Worm (Caenorhabditis elegans) whole organism, young adult: ENCODE results near the gene F53E4.1.
"Not testable (repeated sequence)": the region's sequence is repeated elsewhere in the genome, so short reads cannot be mapped to it uniquely, and the experiment has no call there.

ENCODE experiments used
- B0035.1 ChIP-seq: sonication (generic microtip); optimal IDR thresholded peaks from 2 replicates; lab custom pipeline; 2016; ENCODE audit warnings: missing genetic modification characterization, mild to moderate bottlenecking, missing compliant biosample characterization, missing genotype, missing genetic modification reagents
- C06A6.2 ChIP-seq: fragments of 200-800 bp; sonication (Bioruptor generic); conservative IDR thresholded peaks from 2 replicates; pipeline ENCODE4 v1.3.6; 2022; ENCODE audit warnings: missing genetic modification characterization, missing compliant biosample characterization
- F37B4.10 ChIP-seq: fragments of 200-800 bp; sonication (Bioruptor generic); IDR thresholded peaks from 2 replicates; pipeline ENCODE4 v1.3.6; 2022; ENCODE audit warnings: missing genetic modification characterization, missing compliant biosample characterization
- F55B11.4 ChIP-seq: sonication (generic microtip); optimal IDR thresholded peaks from 2 replicates; lab custom pipeline; 2016; ENCODE audit warnings: missing compliant biosample characterization, missing genetic modification characterization, borderline replicate concordance; ENCODE audit not compliant: insufficient read depth
- Y53F4B.3 ChIP-seq: fragments of 200-800 bp; sonication (Bioruptor generic); IDR thresholded peaks from 2 replicates; pipeline ENCODE4 v1.3.6; 2022; ENCODE audit warnings: missing genetic modification reagents, missing genetic modification characterization, missing compliant biosample characterization
- ZK185.1 ChIP-seq: sonication (generic microtip); optimal IDR thresholded peaks from 2 replicates; lab custom pipeline; 2016; ENCODE audit warnings: mild to moderate bottlenecking, missing genetic modification characterization, missing compliant biosample characterization; ENCODE audit not compliant: poor library complexity, severe bottlenecking
- aptf-2 ChIP-seq: fragments of 200-800 bp; sonication (Bioruptor generic); conservative IDR thresholded peaks from 2 replicates; pipeline ENCODE4 v1.3.6; 2022; ENCODE audit warnings: missing genetic modification reagents, missing genetic modification characterization, missing compliant biosample characterization
- athp-1 ChIP-seq: sonication (generic microtip); optimal IDR thresholded peaks from 2 replicates; lab custom pipeline; 2017; ENCODE audit warnings: mild to moderate bottlenecking, missing genetic modification characterization, missing compliant biosample characterization
- attf-3 ChIP-seq: fragments of 200-800 bp; sonication (Bioruptor generic); conservative IDR thresholded peaks from 2 replicates; pipeline ENCODE4 v1.3.6; 2022; ENCODE audit warnings: missing genetic modification reagents, missing genetic modification characterization, missing compliant biosample characterization
- attf-6 ChIP-seq: fragments of 200-800 bp; sonication (Bioruptor generic); IDR thresholded peaks from 2 replicates; pipeline ENCODE4 v1.3.6; 2022; ENCODE audit warnings: missing genetic modification reagents, missing genetic modification characterization, missing compliant biosample characterization
- cebp-1 ChIP-seq, 2 experiments: fragments of 200-800 bp in 1 of 2; sonication (Bioruptor generic) in 1 of 2; sonication (generic microtip) in 1 of 2; IDR thresholded peaks in 1 of 2; optimal IDR thresholded peaks in 1 of 2; 2 replicates each; pipeline versions ENCODE4 v1.3.6 to Lab custom; 2017 to 2022; ENCODE audit warnings: missing compliant biosample characterization in 2 of 2, missing genetic modification characterization in 2 of 2, mild to moderate bottlenecking in 1 of 2, missing genetic modification reagents in 1 of 2, moderate library complexity in 1 of 2
- ceh-91 ChIP-seq: fragments of 200-800 bp; sonication (Bioruptor generic); IDR thresholded peaks from 2 replicates; pipeline ENCODE4 v1.3.6; 2022; ENCODE audit warnings: missing genetic modification reagents, missing genetic modification characterization, missing compliant biosample characterization
- dpff-1 ChIP-seq: sonication (generic microtip); optimal IDR thresholded peaks from 2 replicates; lab custom pipeline; 2017; ENCODE audit warnings: mild to moderate bottlenecking, missing genetic modification characterization, missing compliant biosample characterization
- ekl-4 ChIP-seq: fragments of 200-800 bp; sonication (Bioruptor generic); IDR thresholded peaks from 2 replicates; pipeline ENCODE4 v1.3.6; 2022; ENCODE audit warnings: missing genetic modification reagents, missing genetic modification characterization, missing compliant biosample characterization
- let-526 ChIP-seq: fragments of 200-800 bp; sonication (Bioruptor generic); IDR thresholded peaks from 2 replicates; pipeline ENCODE4 v1.3.6; 2022; ENCODE audit warnings: missing genetic modification reagents, missing genetic modification characterization, missing compliant biosample characterization
- let-607 ChIP-seq, 2 experiments: fragments of 200-800 bp in 1 of 2; sonication (Bioruptor generic) in 1 of 2; sonication (generic microtip) in 1 of 2; optimal IDR thresholded peaks; 2 replicates each; lab custom pipeline; 2016 to 2018; ENCODE audit warnings: mild to moderate bottlenecking in 2 of 2, missing compliant biosample characterization in 2 of 2, missing genetic modification characterization in 2 of 2, moderate library complexity in 2 of 2, missing genotype in 1 of 2
- lin-35 ChIP-seq, 3 experiments: fragments of 150-350 bp in 2 of 3; sonication (generic microtip) in 1 of 3; optimal IDR thresholded peaks; 2 replicates each; lab custom pipeline; 2014 to 2018; ENCODE audit warnings: missing biosample characterization in 3 of 3, missing genetic modification characterization in 3 of 3, missing genetic modification reagents in 3 of 3
- lsy-27 ChIP-seq: sonication (generic microtip); optimal IDR thresholded peaks from 2 replicates; lab custom pipeline; 2017; ENCODE audit warnings: missing genetic modification characterization, mild to moderate bottlenecking, missing compliant biosample characterization, antibody characterized with exemption, missing genotype, borderline replicate concordance; ENCODE audit not compliant: insufficient read depth
- madf-8 ChIP-seq: fragments of 200-800 bp; sonication (Bioruptor generic); conservative IDR thresholded peaks from 2 replicates; pipeline ENCODE4 v1.3.6; 2022; ENCODE audit warnings: missing genetic modification reagents, missing genetic modification characterization, missing compliant biosample characterization
- mel-28 ChIP-seq: sonication (generic microtip); optimal IDR thresholded peaks from 2 replicates; lab custom pipeline; 2016; ENCODE audit warnings: borderline replicate concordance, mild to moderate bottlenecking, missing genetic modification characterization, missing compliant biosample characterization
- nfya-2 ChIP-seq: fragments of 200-800 bp; sonication (Bioruptor generic); IDR thresholded peaks from 2 replicates; pipeline ENCODE4 v1.3.6; 2022; ENCODE audit warnings: missing genetic modification reagents, missing genetic modification characterization, missing compliant biosample characterization
- nhr-179 ChIP-seq: sonication (generic microtip); optimal IDR thresholded peaks from 2 replicates; lab custom pipeline; 2016; ENCODE audit warnings: mild to moderate bottlenecking, missing genetic modification characterization, missing compliant biosample characterization
- pbrm-1 ChIP-seq: fragments of 200-800 bp; sonication (Bioruptor generic); IDR thresholded peaks from 2 replicates; pipeline ENCODE4 v1.3.6; 2022; ENCODE audit warnings: missing genetic modification reagents, missing genetic modification characterization, missing compliant biosample characterization
- rpc-1 ChIP-seq, 2 experiments: fragments of 150-350 bp in 1 of 2; sonication (generic microtip) in 1 of 2; optimal IDR thresholded peaks; 2 replicates each; lab custom pipeline; 2014 to 2018; ENCODE audit warnings: missing biosample characterization in 1 of 2, missing genetic modification characterization in 1 of 2, missing genetic modification reagents in 1 of 2, missing genotype in 1 of 2
- sdz-38 ChIP-seq: sonication (generic microtip); optimal IDR thresholded peaks from 2 replicates; lab custom pipeline; 2016; ENCODE audit warnings: missing genotype, missing genetic modification characterization, missing compliant biosample characterization
- snpc-4 ChIP-seq, 5 experiments: fragments of 150-350 bp in 1 of 5; sonication (generic microtip) in 4 of 5; optimal IDR thresholded peaks; 2 replicates each; lab custom pipeline; 2014 to 2018; ENCODE audit warnings: missing genetic modification characterization in 5 of 5, missing biosample characterization in 3 of 5, antibody characterized with exemption in 2 of 5, mild to moderate bottlenecking in 2 of 5, missing compliant biosample characterization in 2 of 5, missing genotype in 2 of 5, moderate library complexity in 2 of 5, missing genetic modification reagents in 1 of 5
- tbp1 ChIP-seq: fragments of 200-800 bp; sonication (Bioruptor generic); optimal IDR thresholded peaks from 2 replicates; lab custom pipeline; 2018; ENCODE audit warnings: mild to moderate bottlenecking, missing genetic modification characterization, missing compliant biosample characterization
- tbx-9 ChIP-seq: sonication (generic microtip); optimal IDR thresholded peaks from 2 replicates; lab custom pipeline; 2016; ENCODE audit warnings: borderline replicate concordance, missing genetic modification characterization, inconsistent platforms, missing compliant biosample characterization
- unc-130 ChIP-seq: sonication (generic microtip); optimal IDR thresholded peaks from 2 replicates; lab custom pipeline; 2016; ENCODE audit warnings: missing genetic modification reagents, missing genetic modification characterization, missing compliant biosample characterization
- ztf-22 ChIP-seq: fragments of 200-800 bp; sonication (Bioruptor generic); optimal IDR thresholded peaks from 2 replicates; lab custom pipeline; 2018; ENCODE audit warnings: mild to moderate bottlenecking, missing genetic modification characterization, moderate library complexity, missing compliant biosample characterization

F53E4.1 gene

DNA sequence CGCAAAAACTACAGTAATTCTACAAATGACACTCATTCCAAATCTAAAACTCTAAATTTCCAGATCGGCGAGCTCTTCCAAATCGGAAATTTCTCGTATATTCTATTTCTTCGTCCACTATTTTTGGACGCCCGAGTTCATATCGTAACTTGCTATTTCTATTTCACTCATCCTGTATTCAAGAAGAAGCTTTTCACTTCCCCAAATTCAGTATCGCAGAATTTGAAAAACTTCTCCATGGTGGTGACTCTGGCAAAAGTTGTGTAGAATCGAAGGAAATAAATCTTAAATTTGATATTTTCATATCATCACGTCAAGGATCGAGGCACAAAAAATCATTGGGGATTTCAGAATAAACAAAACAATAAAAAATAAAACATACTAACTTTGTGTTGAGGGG is 16.0 kb downstream of the F53E4.1 start:
- TF ChIP-seq B0035.1 (tag; lab: Kevin White, UChicago) (no peak), nhr-179 (tag; lab: Kevin White, UChicago) (no peak), C06A6.2 (no peak), ekl-4 (GFP tag; lab: Robert Waterston, UW) (peak; percentile 49; the same call in 1 of the 2 replicates), attf-6 (GFP tag; lab: Robert Waterston, UW) (0 out of 2 replicates have a peak, but pooled peaks have one; percentile 15), cebp-1 (GFP tag; IDR thresholded peaks at IDR 0.05; lab: Robert Waterston, UW) (no peak), cebp-1 (tag; optimal IDR thresholded peaks at IDR 0.05; lab: Kevin White, UChicago) (peak; percentile 42), attf-3 (GFP tag; lab: Robert Waterston, UW) (0 out of 2 replicates have a peak, but pooled peaks have one; percentile 27)
- TF ChIP-seq, all 124 proteins: peak for 4

ce11 chrV:15650167-15650566 is 17.9 kb downstream of the F53E4.1 start, which contains the start of gene sru-42:
TSS of gene sru-42 (plus strand) at chrV:15650467.
- TF ChIP-seq madf-8 (GFP tag; lab: Robert Waterston, UW) (no peak), sdz-38 (no peak), tbp1 (GFP tag; lab: Kevin White, UChicago) (no peak), tbx-9 (tag; lab: Kevin White, UChicago) (no peak), ztf-22 (GFP tag; lab: Kevin White, UChicago) (no peak), athp-1 (tag; lab: Kevin White, UChicago) (no peak), mel-28 (no peak), pbrm-1 (GFP tag; lab: Robert Waterston, UW) (no peak), lsy-27 (tag; lab: Kevin White, UChicago) (no peak), let-526 (no peak), B0035.1 (tag; lab: Kevin White, UChicago) (no peak), Y53F4B.3 (no peak), nfya-2 (GFP tag; lab: Robert Waterston, UW) (no peak), let-607 (tag; optimal IDR thresholded peaks at IDR 0.05; lab: Kevin White, UChicago) (no peak), rpc-1 (optimal IDR thresholded peaks at IDR 0.05; lab: Kevin White, UChicago) (no peak), rpc-1 (tag; optimal IDR thresholded peaks at IDR 0.05; lab: Kevin White, UChicago) (no peak), lin-35 (GFP tag; optimal IDR thresholded peaks at IDR 0.05; lab: Kevin White, UChicago) (no peak), unc-130 (GFP tag; lab: Kevin White, UChicago) (no peak), C06A6.2 (no peak), nhr-179 (tag; lab: Kevin White, UChicago) (no peak), aptf-2 (GFP tag; lab: Robert Waterston, UW) (no peak)

ce11 chrV:15647536-15648085 is 20.5 kb downstream of the F53E4.1 start, which contains the start of the genes C55A1.7 and C55A1.6:
TSS of gene C55A1.7 (minus strand) at chrV:15647636.
TSS of gene C55A1.6 (plus strand) at chrV:15648035.
- TF ChIP-seq ceh-91 (GFP tag; lab: Robert Waterston, UW); ZK185.1 (tag; lab: Kevin White, UChicago); F37B4.10 (GFP tag; lab: Robert Waterston, UW): not testable (repeated sequence)

DNA sequence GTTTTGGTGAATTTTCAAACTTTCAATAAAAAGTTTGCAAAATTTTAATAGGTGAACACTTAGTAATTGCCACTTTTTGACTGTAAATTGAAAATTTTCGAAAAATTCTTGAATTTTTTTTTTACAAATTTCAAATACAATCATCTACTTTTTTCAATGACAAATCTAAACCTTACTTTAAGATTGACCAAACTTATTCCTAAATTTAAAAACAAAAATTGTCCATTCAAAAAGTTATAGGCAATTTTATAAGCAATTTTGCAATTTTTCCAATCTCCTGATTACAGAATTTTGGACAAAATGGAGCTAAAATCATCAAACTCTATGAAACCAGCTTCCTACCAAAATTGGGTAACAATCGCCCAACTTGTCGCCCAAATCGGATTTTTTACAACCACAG is 23.5 kb downstream of the F53E4.1 start, which contains the start of gene str-23:
str-23 (plus strand) TSS at position 301 of the 400 bp plus-strand sequence.
- no peak for TF ChIP-seq F55B11.4 (tag; lab: Kevin White, UChicago)

- not testable (repeated sequence) for TF ChIP-seq unc-130 (GFP tag; lab: Kevin White, UChicago); dpff-1 (tag; lab: Kevin White, UChicago); snpc-4 (GFP tag; optimal IDR thresholded peaks at IDR 0.05; lab: Kevin White, UChicago); snpc-4 (tag; optimal IDR thresholded peaks at IDR 0.05; lab: Kevin White, UChicago)
These were observed 24.9 kb downstream of the F53E4.1 start, which contains the start of gene C55A1.4 for ce11 chrV:15643192-15643591. TSS of gene C55A1.4 (minus strand) at chrV:15643292.
